Worm (Caenorhabditis elegans) whole organism, L1 larva: ENCODE measurements around the gene txt-12.

ENCODE experiments used
- ama-1 ChIP-seq: fragments of 150-350 bp; optimal IDR thresholded peaks from 2 replicates; lab custom pipeline; 2014
- ceh-82 ChIP-seq, 3 experiments: fragments of 150-350 bp in 1 of 3; sonication (generic microtip) in 2 of 3; optimal IDR thresholded peaks; 2 replicates each; lab custom pipeline; 2014 to 2017; ENCODE audit warnings: missing biosample characterization in 3 of 3, missing genetic modification characterization in 3 of 3
- lin-15B ChIP-seq: fragments of 150-350 bp; sonication (generic microtip); optimal IDR thresholded peaks from 3 replicates; lab custom pipeline; 2014; ENCODE audit warnings: missing biosample characterization, missing genetic modification characterization
- nhr-28 ChIP-seq: fragments of 150-350 bp; optimal IDR thresholded peaks from 2 replicates; lab custom pipeline; 2014; ENCODE audit warnings: missing biosample characterization, missing genetic modification characterization
- unc-62 ChIP-seq: fragments of 150-350 bp; optimal IDR thresholded peaks from 2 replicates; lab custom pipeline; 2014; ENCODE audit warnings: missing biosample characterization, missing genetic modification reagents, missing genetic modification characterization

- TF ChIP-seq unc-62: no peak
- no peak for TF ChIP-seq nhr-28 (tag; lab: Kevin White, UChicago)
- TF ChIP-seq ceh-82 (tag; optimal IDR thresholded peaks at IDR 0.05; lab: Kevin White, UChicago): no peak
- TF ChIP-seq ama-1: no peak
- no peak for TF ChIP-seq lin-15B (tag; lab: Kevin White, UChicago)
Observed at ce11 chrV:15090457-15090856, 2.3 kb upstream of the txt-12 start, which contains the start of gene C01G10.17.
